Fruit fly (Drosophila melanogaster) whole organism, adult: Measurements from ENCODE around the gene CG15450.

Experiments
- CG11617 ChIP-seq: fragments of 200-800 bp; sonication (Bioruptor generic); optimal IDR thresholded peaks from 2 replicates; lab custom pipeline; 2017; ENCODE audit warnings: mild to moderate bottlenecking, missing biosample characterization, missing genetic modification reagents, missing genetic modification characterization
- CG12768 ChIP-seq: fragments of 200-800 bp; sonication (Bioruptor generic); optimal IDR thresholded peaks from 2 replicates; lab custom pipeline; 2017; ENCODE audit warnings: missing biosample characterization, missing genetic modification characterization, mild to moderate bottlenecking, moderate library complexity, missing genetic modification reagents
- CG14711 ChIP-seq: fragments of 200-800 bp; sonication (Bioruptor generic); optimal IDR thresholded peaks from 2 replicates; lab custom pipeline; 2018; ENCODE audit warnings: missing biosample characterization, mild to moderate bottlenecking, missing genetic modification characterization, moderate library complexity
- CG1620 ChIP-seq: fragments of 200-800 bp; sonication (Bioruptor generic); optimal IDR thresholded peaks from 2 replicates; lab custom pipeline; 2016; ENCODE audit warnings: missing biosample characterization, missing genetic modification characterization
- CG33017 ChIP-seq: fragments of 200-800 bp; sonication (Bioruptor generic); optimal IDR thresholded peaks from 2 replicates; lab custom pipeline; 2018; ENCODE audit warnings: missing biosample characterization, mild to moderate bottlenecking, missing genetic modification characterization, moderate library complexity
- CG5204 ChIP-seq: fragments of 200-800 bp; sonication (Bioruptor generic); optimal IDR thresholded peaks from 2 replicates; lab custom pipeline; 2016; ENCODE audit warnings: missing biosample characterization, missing genetic modification characterization
- CG7045 ChIP-seq: fragments of 200-800 bp; sonication (Bioruptor generic); optimal IDR thresholded peaks from 2 replicates; lab custom pipeline; 2017; ENCODE audit warnings: missing biosample characterization, mild to moderate bottlenecking, missing genetic modification characterization
- CG7101 ChIP-seq: fragments of 200-800 bp; sonication (Bioruptor generic); optimal IDR thresholded peaks from 2 replicates; lab custom pipeline; 2018; ENCODE audit warnings: missing biosample characterization, mild to moderate bottlenecking, missing genetic modification characterization, moderate library complexity
- Clk ChIP-seq: fragments of 200-800 bp; sonication (Bioruptor generic); optimal IDR thresholded peaks from 2 replicates; lab custom pipeline; 2017; ENCODE audit warnings: missing biosample characterization, missing genetic modification characterization
- Crg-1 ChIP-seq: fragments of 200-800 bp; sonication (Bioruptor generic); optimal IDR thresholded peaks from 2 replicates; lab custom pipeline; 2016; ENCODE audit warnings: missing biosample characterization, missing genetic modification characterization
- Hr96 ChIP-seq: fragments of 200-800 bp; sonication (Bioruptor generic); optimal IDR thresholded peaks from 2 replicates; lab custom pipeline; 2016; ENCODE audit warnings: missing biosample characterization, missing genetic modification characterization
- Mnt ChIP-seq: fragments of 200-800 bp; sonication (Bioruptor generic); optimal IDR thresholded peaks from 2 replicates; lab custom pipeline; 2016; ENCODE audit warnings: missing biosample characterization, mild to moderate bottlenecking, missing genetic modification characterization
- bab1 ChIP-seq: fragments of 200-800 bp; sonication (Bioruptor generic); optimal IDR thresholded peaks from 3 replicates; lab custom pipeline; 2019; ENCODE audit warnings: missing biosample characterization, mild to moderate bottlenecking, missing genetic modification characterization, moderate library complexity
- cic ChIP-seq: fragments of 200-800 bp; sonication (Bioruptor generic); optimal IDR thresholded peaks from 2 replicates; lab custom pipeline; 2017; ENCODE audit warnings: missing biosample characterization, mild to moderate bottlenecking, missing genetic modification characterization, moderate library complexity
- cnc ChIP-seq, 2 experiments: fragments of >200 bp; optimal IDR thresholded peaks; 2 replicates each; lab custom pipeline; 2017
- kay ChIP-seq: fragments of 200-800 bp; sonication (Bioruptor generic); peaks from one replicate; lab custom pipeline; 2016; ENCODE audit warnings: missing biosample characterization, missing genetic modification characterization, borderline replicate concordance
- ovo ChIP-seq: fragments of 200-800 bp; sonication (Bioruptor generic); optimal IDR thresholded peaks from 2 replicates; lab custom pipeline; 2016; ENCODE audit warnings: missing biosample characterization, missing genetic modification characterization
- pad ChIP-seq: fragments of 200-800 bp; sonication (Bioruptor generic); optimal IDR thresholded peaks from 3 replicates; lab custom pipeline; 2017; ENCODE audit warnings: missing biosample characterization, missing genetic modification characterization, mild to moderate bottlenecking, moderate library complexity, missing genetic modification reagents
- tj ChIP-seq: fragments of 200-800 bp; sonication (Bioruptor generic); optimal IDR thresholded peaks from 3 replicates; lab custom pipeline; 2017; ENCODE audit warnings: missing biosample characterization, mild to moderate bottlenecking, missing genetic modification characterization, moderate library complexity
- toe ChIP-seq: fragments of 200-800 bp; sonication (Bioruptor generic); optimal IDR thresholded peaks from 2 replicates; lab custom pipeline; 2016; ENCODE audit warnings: missing biosample characterization, missing genetic modification characterization

CG15450 gene

DNA sequence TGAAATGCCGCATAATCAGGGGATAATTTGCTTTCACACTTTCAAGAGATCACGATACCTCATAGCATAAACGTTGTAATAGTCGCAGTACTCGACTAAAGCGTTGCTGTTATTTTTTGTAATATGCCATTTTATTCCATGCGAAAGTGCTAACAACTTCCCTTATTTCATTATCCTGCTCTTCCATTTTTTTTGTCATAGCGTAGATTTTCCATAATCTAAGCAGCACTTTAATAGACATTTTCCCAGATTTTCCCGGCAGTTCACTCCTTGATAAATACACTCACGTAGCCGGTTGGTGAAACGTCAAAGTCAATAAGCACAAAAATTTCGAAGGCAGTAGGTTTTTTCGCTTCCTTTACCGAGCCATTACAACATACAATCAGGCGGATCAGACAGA, at the start of gene CG15450:
CG15450 (plus strand) TSS at position 301 of the 400 bp plus-strand sequence.
- TF ChIP-seq Hr96 (no peak), CG7045 (GFP tag; lab: Kevin White, UChicago) (no peak), kay (GFP tag; lab: Kevin White, UChicago) (no peak), Clk (GFP tag; lab: Kevin White, UChicago) (no peak), CG33017 (tag; lab: Kevin White, UChicago) (no peak), pad (GFP tag; lab: Kevin White, UChicago) (no peak), ovo (no peak), toe (GFP tag; lab: Kevin White, UChicago) (no peak), CG7101 (no peak), Mnt (no peak), cnc (optimal IDR thresholded peaks at IDR 0.05; lab: Kevin White, UChicago) (no peak), bab1 (GFP tag; lab: Kevin White, UChicago) (no peak), tj (GFP tag; lab: Kevin White, UChicago) (no peak), CG14711 (tag; lab: Kevin White, UChicago) (no peak), Crg-1 (GFP tag; lab: Kevin White, UChicago) (no peak)

DNA sequence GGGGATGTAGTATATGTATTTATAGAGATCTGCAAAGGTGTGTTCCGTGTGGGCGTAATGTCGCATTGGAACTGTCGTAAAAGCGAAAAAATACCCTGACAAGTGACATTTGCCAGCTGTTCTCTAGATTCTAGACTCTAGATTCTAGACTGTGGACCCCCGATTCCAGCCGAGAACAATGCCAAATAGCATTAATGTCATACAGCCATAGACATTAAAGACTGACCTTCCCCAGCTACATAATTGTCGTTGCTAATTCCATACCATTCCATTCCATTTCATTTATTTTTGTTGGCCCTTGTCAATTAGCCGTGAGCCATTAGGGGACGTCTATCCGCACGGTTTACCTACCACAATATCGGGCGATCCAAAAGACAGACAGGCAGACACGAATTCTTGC, 45.7 kb upstream of the CG15450 start:
- TF ChIP-seq Crg-1 (GFP tag; lab: Kevin White, UChicago) (no peak), kay (GFP tag; lab: Kevin White, UChicago) (no peak), CG7101 (no peak), CG1620 (GFP tag; lab: Kevin White, UChicago) (no peak), cic (GFP tag; lab: Kevin White, UChicago) (no peak), CG5204 (no peak), tj (GFP tag; lab: Kevin White, UChicago) (no peak), CG12768 (GFP tag; lab: Kevin White, UChicago) (no peak), cnc (optimal IDR thresholded peaks at IDR 0.05; lab: Kevin White, UChicago) (no peak), bab1 (GFP tag; lab: Kevin White, UChicago) (no peak), CG7045 (GFP tag; lab: Kevin White, UChicago) (no peak), Hr96 (no peak), ovo (no peak), Mnt (no peak), CG14711 (tag; lab: Kevin White, UChicago) (no peak), toe (GFP tag; lab: Kevin White, UChicago) (no peak), CG11617 (GFP tag; lab: Kevin White, UChicago) (no peak), CG33017 (tag; lab: Kevin White, UChicago) (no peak), pad (GFP tag; lab: Kevin White, UChicago) (no peak)

DNA sequence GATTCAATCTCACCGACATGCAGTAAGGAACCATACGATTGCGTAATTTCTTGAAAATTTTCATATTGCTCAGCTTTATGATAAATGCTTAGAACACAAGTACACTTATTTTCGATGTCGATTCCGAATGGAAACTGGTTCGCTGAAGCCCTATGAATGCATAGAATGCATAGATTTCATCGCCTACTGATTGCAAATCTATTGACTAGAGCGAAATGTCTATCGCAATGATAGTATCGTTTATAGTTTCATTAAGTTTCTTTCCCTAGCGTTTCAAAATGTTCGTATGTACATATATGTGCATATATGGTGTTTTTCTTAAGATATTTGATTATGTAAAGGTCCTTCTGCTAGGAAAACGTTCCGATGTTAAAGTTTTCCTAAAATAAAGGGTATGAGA, 40.8 kb upstream of the CG15450 start, which contains the start of gene CG32507:
CG32507 (minus strand) TSS at position 101 of the 400 bp plus-strand sequence.
- TF ChIP-seq cic (GFP tag; lab: Kevin White, UChicago) (no peak), CG5204 (no peak), CG7045 (GFP tag; lab: Kevin White, UChicago) (no peak), tj (GFP tag; lab: Kevin White, UChicago) (no peak), kay (GFP tag; lab: Kevin White, UChicago) (no peak), CG12768 (GFP tag; lab: Kevin White, UChicago) (no peak), ovo (no peak), Hr96 (no peak), Mnt (no peak), Clk (GFP tag; lab: Kevin White, UChicago) (no peak), CG1620 (GFP tag; lab: Kevin White, UChicago) (no peak), bab1 (GFP tag; lab: Kevin White, UChicago) (no peak), Crg-1 (GFP tag; lab: Kevin White, UChicago) (no peak), cnc (optimal IDR thresholded peaks at IDR 0.05; lab: Kevin White, UChicago) (no peak), CG11617 (GFP tag; lab: Kevin White, UChicago) (no peak), CG33017 (tag; lab: Kevin White, UChicago) (no peak), pad (GFP tag; lab: Kevin White, UChicago) (no peak), CG14711 (tag; lab: Kevin White, UChicago) (no peak), toe (GFP tag; lab: Kevin White, UChicago) (no peak), CG7101 (no peak)

DNA sequence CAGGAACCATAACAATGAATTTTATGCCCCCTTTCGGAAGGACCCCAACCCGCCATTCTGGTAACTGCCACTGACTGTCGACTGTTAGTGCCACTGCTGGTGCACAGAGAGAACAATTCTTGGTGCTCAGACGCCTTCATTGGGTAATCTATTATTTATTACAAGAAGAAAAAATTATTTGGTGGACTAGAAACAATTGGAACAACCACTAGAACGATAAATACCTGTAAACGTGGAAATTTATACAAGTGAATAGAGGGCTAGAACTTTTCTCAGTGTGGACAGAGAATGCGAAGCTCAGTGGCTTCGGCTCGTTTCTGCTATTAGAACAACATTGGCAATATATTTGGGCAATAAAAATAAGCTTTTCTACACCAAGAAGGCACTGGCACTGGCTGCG, 24.5 kb upstream of the CG15450 start:
- TF ChIP-seq Crg-1 (GFP tag; lab: Kevin White, UChicago) = no peak
- no peak for TF ChIP-seq tj (GFP tag; lab: Kevin White, UChicago)
- TF ChIP-seq Hr96 = no peak
- no peak for TF ChIP-seq Clk (GFP tag; lab: Kevin White, UChicago)
- TF ChIP-seq cnc (optimal IDR thresholded peaks at IDR 0.05; lab: Kevin White, UChicago) = no peak
- TF ChIP-seq CG12768 (GFP tag; lab: Kevin White, UChicago) = no peak
- TF ChIP-seq CG11617 (GFP tag; lab: Kevin White, UChicago) = no peak
- TF ChIP-seq kay (GFP tag; lab: Kevin White, UChicago) = no peak
- TF ChIP-seq ovo = no peak
- no peak for TF ChIP-seq CG33017 (tag; lab: Kevin White, UChicago)
- no peak for TF ChIP-seq Mnt
- TF ChIP-seq CG7101 = no peak
- TF ChIP-seq toe (GFP tag; lab: Kevin White, UChicago) = no peak
- TF ChIP-seq cic (GFP tag; lab: Kevin White, UChicago) = no peak
- no peak for TF ChIP-seq CG1620 (GFP tag; lab: Kevin White, UChicago)
- no peak for TF ChIP-seq CG14711 (tag; lab: Kevin White, UChicago)

DNA sequence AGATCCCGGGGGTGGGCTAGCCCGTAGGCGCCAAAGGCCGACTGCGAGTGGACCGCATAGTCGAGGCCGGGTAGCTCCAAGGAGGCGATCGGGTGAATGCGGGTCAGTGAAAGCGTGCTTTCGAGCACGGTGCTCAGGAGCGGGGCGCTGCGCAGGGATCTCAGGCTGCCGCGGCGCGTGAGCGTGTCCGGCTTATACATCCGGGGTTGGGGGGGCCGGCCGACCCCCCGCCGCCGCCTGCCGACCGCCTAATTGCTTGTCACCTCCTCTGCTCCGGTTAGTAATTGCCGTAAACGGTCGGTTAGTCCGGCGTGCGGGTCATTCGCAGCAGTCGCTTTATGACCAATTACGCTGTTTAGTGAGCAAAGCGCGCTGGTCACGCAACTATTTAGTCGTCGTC, 4.2 kb downstream of the CG15450 start:
- TF ChIP-seq Hr96 (no peak), Crg-1 (GFP tag; lab: Kevin White, UChicago) (no peak), Clk (GFP tag; lab: Kevin White, UChicago) (no peak), toe (GFP tag; lab: Kevin White, UChicago) (no peak), tj (GFP tag; lab: Kevin White, UChicago) (no peak), CG7101 (no peak), CG7045 (GFP tag; lab: Kevin White, UChicago) (no peak), kay (GFP tag; lab: Kevin White, UChicago) (no peak), Mnt (no peak), cic (GFP tag; lab: Kevin White, UChicago) (no peak), CG14711 (tag; lab: Kevin White, UChicago) (no peak), CG5204 (no peak), pad (GFP tag; lab: Kevin White, UChicago) (no peak), bab1 (GFP tag; lab: Kevin White, UChicago) (no peak), CG1620 (GFP tag; lab: Kevin White, UChicago) (no peak)
